Worm (Caenorhabditis elegans) whole organism, young adult: Measurements from ENCODE around the gene Y62H9A.2.

ENCODE experiments used
- F22D6.2 ChIP-seq: sonication (generic microtip); optimal IDR thresholded peaks from 2 replicates; lab custom pipeline; 2016; ENCODE audit warnings: mild to moderate bottlenecking, missing genetic modification characterization, missing compliant biosample characterization
- F52B5.7 ChIP-seq: sonication (generic microtip); optimal IDR thresholded peaks from 2 replicates; lab custom pipeline; 2016; ENCODE audit warnings: mild to moderate bottlenecking, missing genetic modification characterization, missing compliant biosample characterization
- K11D2.4 ChIP-seq: fragments of 200-800 bp; sonication (Bioruptor generic); IDR thresholded peaks from 2 replicates; pipeline ENCODE4 v1.3.6; 2022; ENCODE audit warnings: missing genetic modification reagents, missing genetic modification characterization, missing compliant biosample characterization
- T07F8.4 ChIP-seq: sonication (generic microtip); optimal IDR thresholded peaks from 2 replicates; lab custom pipeline; 2016; ENCODE audit warnings: mild to moderate bottlenecking, missing genetic modification characterization, moderate library complexity, missing compliant biosample characterization
- Y53F4B.3 ChIP-seq: fragments of 200-800 bp; sonication (Bioruptor generic); IDR thresholded peaks from 2 replicates; pipeline ENCODE4 v1.3.6; 2022; ENCODE audit warnings: missing genetic modification reagents, missing genetic modification characterization, missing compliant biosample characterization
- Y56A3A.18 ChIP-seq: fragments of 200-800 bp; sonication (Bioruptor generic); IDR thresholded peaks from 2 replicates; pipeline ENCODE4 v1.3.6; 2022; ENCODE audit warnings: missing genetic modification reagents, missing genetic modification characterization, missing compliant biosample characterization
- Y67H2A.10 ChIP-seq: fragments of 200-800 bp; sonication (Bioruptor generic); conservative IDR thresholded peaks from 2 replicates; pipeline ENCODE4 v1.3.6; 2022; ENCODE audit warnings: missing genetic modification reagents, missing genetic modification characterization, missing compliant biosample characterization
- Y79H2A.3 ChIP-seq: fragments of 200-800 bp; sonication (Bioruptor generic); conservative IDR thresholded peaks from 2 replicates; pipeline ENCODE4 v1.3.6; 2022; ENCODE audit warnings: missing genetic modification reagents, missing genetic modification characterization, missing compliant biosample characterization
- aptf-3 ChIP-seq: fragments of 200-800 bp; sonication (Bioruptor generic); IDR thresholded peaks from 2 replicates; pipeline ENCODE4 v1.3.6; 2022; ENCODE audit warnings: missing genetic modification characterization, missing compliant biosample characterization
- attf-3 ChIP-seq: fragments of 200-800 bp; sonication (Bioruptor generic); conservative IDR thresholded peaks from 2 replicates; pipeline ENCODE4 v1.3.6; 2022; ENCODE audit warnings: missing genetic modification reagents, missing genetic modification characterization, missing compliant biosample characterization
- attf-5 ChIP-seq: fragments of 200-800 bp; sonication (Bioruptor generic); optimal IDR thresholded peaks from 2 replicates; lab custom pipeline; 2018; ENCODE audit warnings: mild to moderate bottlenecking, missing genetic modification characterization, missing compliant biosample characterization
- attf-6 ChIP-seq: fragments of 200-800 bp; sonication (Bioruptor generic); IDR thresholded peaks from 2 replicates; pipeline ENCODE4 v1.3.6; 2022; ENCODE audit warnings: missing genetic modification reagents, missing genetic modification characterization, missing compliant biosample characterization
- bed-1 ChIP-seq: fragments of 200-800 bp; sonication (Bioruptor generic); IDR thresholded peaks from 2 replicates; pipeline ENCODE4 v1.3.6; 2022; ENCODE audit warnings: missing genetic modification reagents, missing genetic modification characterization, missing compliant biosample characterization
- ceh-58 ChIP-seq: fragments of 200-800 bp; sonication (Bioruptor generic); IDR thresholded peaks from 2 replicates; pipeline ENCODE4 v1.3.6; 2022; ENCODE audit warnings: missing genetic modification characterization, missing compliant biosample characterization
- ceh-91 ChIP-seq: fragments of 200-800 bp; sonication (Bioruptor generic); IDR thresholded peaks from 2 replicates; pipeline ENCODE4 v1.3.6; 2022; ENCODE audit warnings: missing genetic modification reagents, missing genetic modification characterization, missing compliant biosample characterization
- dpff-1 ChIP-seq: sonication (generic microtip); optimal IDR thresholded peaks from 2 replicates; lab custom pipeline; 2017; ENCODE audit warnings: mild to moderate bottlenecking, missing genetic modification characterization, missing compliant biosample characterization
- efl-1 ChIP-seq: fragments of 150-350 bp; optimal IDR thresholded peaks from 2 replicates; lab custom pipeline; 2014; ENCODE audit warnings: missing biosample characterization, missing genetic modification reagents, missing genetic modification characterization
- hlh-26 ChIP-seq: fragments of 200-800 bp; sonication (Bioruptor generic); conservative IDR thresholded peaks from 2 replicates; pipeline ENCODE4 v1.3.6; 2022; ENCODE audit warnings: missing genetic modification reagents, missing genetic modification characterization, missing compliant biosample characterization
- hmg-1.2 ChIP-seq: fragments of 200-800 bp; sonication (Bioruptor generic); IDR thresholded peaks from 2 replicates; pipeline ENCODE4 v1.3.6; 2022; ENCODE audit warnings: missing genetic modification reagents, missing genetic modification characterization, missing compliant biosample characterization
- hmg-20 ChIP-seq: fragments of 200-800 bp; sonication (Bioruptor generic); IDR thresholded peaks from 2 replicates; pipeline ENCODE4 v1.3.6; 2022; ENCODE audit warnings: missing genetic modification reagents, missing genetic modification characterization, missing compliant biosample characterization
- hrde-1 ChIP-seq: sonication (generic microtip); optimal IDR thresholded peaks from 2 replicates; lab custom pipeline; 2016; ENCODE audit warnings: missing genetic modification characterization, mild to moderate bottlenecking, missing compliant biosample characterization, moderate library complexity, missing genotype, missing genetic modification reagents, borderline replicate concordance
- lin-40 ChIP-seq: sonication (generic microtip); optimal IDR thresholded peaks from 2 replicates; lab custom pipeline; 2016; ENCODE audit warnings: missing genetic modification characterization, mild to moderate bottlenecking, missing compliant biosample characterization, missing genotype, missing genetic modification reagents
- lsy-27 ChIP-seq: sonication (generic microtip); optimal IDR thresholded peaks from 2 replicates; lab custom pipeline; 2017; ENCODE audit warnings: missing genetic modification characterization, mild to moderate bottlenecking, missing compliant biosample characterization, antibody characterized with exemption, missing genotype, borderline replicate concordance; ENCODE audit not compliant: insufficient read depth
- madf-3 ChIP-seq: fragments of 200-800 bp; sonication (Bioruptor generic); IDR thresholded peaks from 2 replicates; pipeline ENCODE4 v1.3.6; 2022; ENCODE audit warnings: missing genetic modification reagents, missing genetic modification characterization, missing compliant biosample characterization
- mel-28 ChIP-seq: sonication (generic microtip); optimal IDR thresholded peaks from 2 replicates; lab custom pipeline; 2016; ENCODE audit warnings: borderline replicate concordance, mild to moderate bottlenecking, missing genetic modification characterization, missing compliant biosample characterization
- nfyb-1 ChIP-seq: fragments of 200-800 bp; sonication (Bioruptor generic); IDR thresholded peaks from 2 replicates; pipeline ENCODE4 v1.3.6; 2022; ENCODE audit warnings: missing genetic modification reagents, missing genetic modification characterization, missing compliant biosample characterization
- nhr-120 ChIP-seq: fragments of 200-800 bp; sonication (Bioruptor generic); IDR thresholded peaks from 2 replicates; pipeline ENCODE4 v1.3.6; 2022; ENCODE audit warnings: missing genetic modification characterization, missing compliant biosample characterization
- nhr-80 ChIP-seq: sonication (generic microtip); optimal IDR thresholded peaks from 2 replicates; lab custom pipeline; 2016; ENCODE audit warnings: missing genetic modification characterization, missing compliant biosample characterization
- nhr-90 ChIP-seq: sonication (generic microtip); optimal IDR thresholded peaks from 2 replicates; lab custom pipeline; 2016; ENCODE audit warnings: missing genotype, mild to moderate bottlenecking, missing genetic modification characterization, missing compliant biosample characterization
- snpc-1.3 ChIP-seq: sonication (generic microtip); optimal IDR thresholded peaks from 2 replicates; lab custom pipeline; 2017; ENCODE audit warnings: missing genetic modification characterization, mild to moderate bottlenecking, missing compliant biosample characterization, antibody characterized with exemption, moderate library complexity, missing genotype, missing genetic modification reagents; ENCODE audit not compliant: insufficient read depth
- snpc-3.4 ChIP-seq: sonication (generic microtip); optimal IDR thresholded peaks from 2 replicates; lab custom pipeline; 2017; ENCODE audit warnings: missing genetic modification characterization, mild to moderate bottlenecking, missing compliant biosample characterization, antibody characterized with exemption, moderate library complexity, missing genotype, missing genetic modification reagents
- tbx-9 ChIP-seq: sonication (generic microtip); optimal IDR thresholded peaks from 2 replicates; lab custom pipeline; 2016; ENCODE audit warnings: borderline replicate concordance, missing genetic modification characterization, inconsistent platforms, missing compliant biosample characterization
- tlf-1 ChIP-seq: fragments of 200-800 bp; sonication (Bioruptor generic); optimal IDR thresholded peaks from 2 replicates; lab custom pipeline; 2018; ENCODE audit warnings: mild to moderate bottlenecking, missing genetic modification characterization, missing compliant biosample characterization
- xnd-1 ChIP-seq: sonication (generic microtip); optimal IDR thresholded peaks from 2 replicates; lab custom pipeline; 2016; ENCODE audit warnings: missing genotype, missing genetic modification reagents, missing genetic modification characterization, missing compliant biosample characterization
- ztf-28 ChIP-seq: fragments of 200-800 bp; sonication (Bioruptor generic); IDR thresholded peaks from 2 replicates; pipeline ENCODE4 v1.3.6; 2022; ENCODE audit warnings: missing genetic modification reagents, missing genetic modification characterization, missing compliant biosample characterization

The Y62H9A.2 gene

DNA sequence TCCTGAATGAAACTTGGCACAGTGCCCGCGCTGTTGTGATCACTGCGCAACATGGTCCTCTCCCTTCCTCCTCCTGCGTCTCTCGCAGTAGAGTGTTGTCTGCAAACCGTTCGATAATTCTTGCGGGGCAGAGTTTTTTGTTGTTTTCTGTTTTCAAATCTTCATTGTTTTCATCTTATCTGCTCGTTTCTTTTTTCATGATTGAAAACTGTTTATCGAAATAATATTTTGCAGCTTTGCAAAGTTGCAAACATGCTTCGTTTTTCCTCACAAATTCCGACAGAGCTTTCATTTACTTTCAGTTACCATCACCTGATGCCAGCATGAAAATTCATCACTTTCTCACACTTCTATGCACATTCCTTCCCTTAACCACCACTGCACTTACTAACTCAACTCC is 20.8 kb downstream of the Y62H9A.2 start, which contains the start of gene mes-1:
Gene mes-1, plus strand, starts transcription at position 301 of the 400 bp plus-strand sequence.
- TF ChIP-seq efl-1 (GFP tag; lab: Kevin White, UChicago) (no peak), lin-40 (tag; lab: Kevin White, UChicago) (no peak)

DNA sequence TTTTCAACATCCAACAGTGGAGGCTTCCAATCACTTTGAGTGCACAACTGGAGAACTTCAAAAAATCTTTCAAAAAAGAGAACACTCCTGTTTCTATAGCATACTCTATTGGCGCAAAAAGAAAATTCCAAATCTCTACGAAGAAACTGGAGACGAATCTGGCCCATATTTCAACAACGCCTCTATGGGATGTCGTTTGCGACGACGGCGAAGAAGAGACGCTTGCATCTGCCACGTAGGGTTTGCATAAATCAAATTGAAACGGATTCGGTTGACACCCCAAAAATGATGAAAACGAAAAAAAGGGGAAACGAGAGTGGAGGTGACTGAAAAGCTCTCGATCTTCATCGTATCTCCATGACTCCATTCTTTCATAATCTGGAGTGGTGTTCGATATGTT is 21.8 kb downstream of the Y62H9A.2 start:
- no peak for TF ChIP-seq tbx-9 (tag; lab: Kevin White, UChicago)
- no peak for TF ChIP-seq Y79H2A.3 (GFP tag; lab: Robert Waterston, UW)
- no peak for TF ChIP-seq hrde-1 (tag; lab: Kevin White, UChicago)
- TF ChIP-seq ztf-28 (GFP tag; lab: Robert Waterston, UW), result no peak
- no peak for TF ChIP-seq ceh-91 (GFP tag; lab: Robert Waterston, UW)
- no peak for TF ChIP-seq F52B5.7 (tag; lab: Kevin White, UChicago)
- TF ChIP-seq aptf-3, result no peak
- no peak for TF ChIP-seq nhr-90 (tag; lab: Kevin White, UChicago)
- TF ChIP-seq, all 124 proteins: peak for 0

DNA sequence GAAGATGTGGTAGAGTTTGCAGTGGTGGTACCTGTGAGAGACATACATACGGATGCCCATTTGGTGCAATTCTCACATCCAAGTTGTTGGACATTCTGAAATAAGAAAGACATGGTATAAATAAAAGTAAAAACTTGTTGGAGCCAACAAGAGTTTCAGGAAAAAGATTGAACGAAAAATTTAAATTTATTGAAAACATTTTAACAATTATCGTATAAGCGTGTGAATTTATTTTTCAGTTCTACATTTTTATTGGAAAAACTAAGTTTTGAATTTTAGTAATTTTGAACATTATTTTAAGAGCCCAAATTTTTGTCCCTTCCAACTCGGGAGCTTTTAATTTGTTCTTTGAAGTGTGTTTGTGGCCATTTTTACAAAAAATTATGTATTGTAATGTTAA is 23.1 kb downstream of the Y62H9A.2 start, which contains the start of gene F54F7.8:
Gene F54F7.8, minus strand, starts transcription at position 101 of the 400 bp plus-strand sequence.
- TF ChIP-seq attf-6 (GFP tag; lab: Robert Waterston, UW), result no peak
- no peak for TF ChIP-seq attf-3 (GFP tag; lab: Robert Waterston, UW)
- TF ChIP-seq madf-3 (GFP tag; lab: Robert Waterston, UW), result no peak
- no peak for TF ChIP-seq snpc-1.3
- no peak for TF ChIP-seq hmg-20 (GFP tag; lab: Robert Waterston, UW)
- no peak for TF ChIP-seq hlh-26 (GFP tag; lab: Robert Waterston, UW)

DNA sequence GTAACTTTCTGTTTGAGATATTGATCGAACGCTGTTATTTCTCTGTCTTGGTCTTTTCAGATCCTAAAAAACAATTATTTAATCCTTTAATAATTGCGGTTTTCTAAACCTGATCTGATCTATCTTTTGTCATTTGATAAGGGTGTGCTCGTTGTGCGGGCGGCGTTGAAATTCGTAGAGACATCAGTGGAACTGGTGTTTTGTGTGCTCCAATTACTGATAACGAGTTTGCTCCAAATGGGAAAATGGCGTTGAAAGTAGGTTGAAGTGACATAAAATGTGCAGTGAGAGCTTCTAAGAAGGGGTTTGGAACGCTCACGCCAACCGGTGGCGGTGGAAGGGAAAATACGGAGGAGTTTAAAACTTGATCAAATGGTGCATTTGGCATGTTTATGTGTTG is 23.6 kb downstream of the Y62H9A.2 start:
- TF ChIP-seq nhr-80 (tag; lab: Kevin White, UChicago), result peak; percentile 58
- no peak for TF ChIP-seq hrde-1 (tag; lab: Kevin White, UChicago)
- TF ChIP-seq nhr-120, result no peak

DNA sequence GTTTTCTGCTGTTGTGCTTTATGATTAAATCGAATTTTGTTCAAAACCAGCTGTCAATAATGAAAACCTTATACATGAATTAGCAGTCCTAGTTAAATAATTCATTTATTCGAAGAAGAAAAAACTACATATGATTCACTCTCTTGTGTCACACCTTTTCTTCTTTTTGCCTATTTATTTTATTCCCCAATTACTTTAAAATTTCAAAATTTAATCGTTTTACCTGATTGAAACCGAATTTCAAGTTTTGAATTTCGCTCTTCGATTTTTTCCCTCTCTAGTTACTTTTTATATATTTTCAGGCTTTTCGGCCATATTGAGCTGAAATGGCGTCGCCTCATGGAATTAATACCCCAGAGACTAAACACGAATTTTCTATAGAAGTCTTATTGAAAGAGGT is 25.5 kb downstream of the Y62H9A.2 start, which contains the start of gene xtr-1:
Gene xtr-1, plus strand, starts transcription at position 301 of the 400 bp plus-strand sequence.
- TF ChIP-seq snpc-3.4 (no peak), xnd-1 (no peak), T07F8.4 (tag; lab: Kevin White, UChicago) (no peak), aptf-3 (no peak), Y67H2A.10 (GFP tag; lab: Robert Waterston, UW) (no peak)

DNA sequence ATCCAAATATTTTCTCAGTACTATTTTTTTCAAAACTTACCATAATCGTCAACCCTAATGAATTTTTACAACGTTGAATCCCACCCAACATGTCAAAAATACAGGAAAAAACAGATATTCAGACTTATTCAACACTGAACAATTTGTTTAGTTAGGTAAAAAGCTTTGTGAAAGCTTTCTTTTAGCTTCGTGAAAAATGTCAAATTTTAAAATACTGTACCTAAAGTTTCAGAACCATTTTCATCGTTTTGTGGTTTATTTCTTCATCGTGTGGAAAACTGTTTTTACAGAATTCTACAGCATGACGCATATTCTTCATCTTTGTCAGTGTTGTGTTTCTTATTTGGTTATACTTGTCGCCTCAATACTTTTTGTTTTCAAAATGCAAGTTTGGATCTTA is 27.4 kb downstream of the Y62H9A.2 start, which contains the start of gene F54F7.14:
Gene F54F7.14, plus strand, starts transcription at position 301 of the 400 bp plus-strand sequence.
- no peak for TF ChIP-seq tlf-1 (GFP tag; lab: Kevin White, UChicago)
- TF ChIP-seq ceh-58 (GFP tag; lab: Robert Waterston, UW), result no peak
- no peak for TF ChIP-seq Y53F4B.3 (GFP tag; lab: Robert Waterston, UW)
- TF ChIP-seq F22D6.2 (tag; lab: Kevin White, UChicago), result no peak
- TF ChIP-seq dpff-1, result no peak
- TF ChIP-seq K11D2.4 (GFP tag; lab: Robert Waterston, UW), result no peak
- no peak for TF ChIP-seq xnd-1
- no peak for TF ChIP-seq attf-5 (GFP tag; lab: Kevin White, UChicago)
- TF ChIP-seq Y56A3A.18, result no peak
- no peak for TF ChIP-seq lsy-27 (tag; lab: Kevin White, UChicago)
- TF ChIP-seq hmg-1.2, result no peak
- TF ChIP-seq madf-3 (GFP tag; lab: Robert Waterston, UW), result no peak
- TF ChIP-seq mel-28 (tag; lab: Kevin White, UChicago), result no peak
- TF ChIP-seq nfyb-1 (GFP tag; lab: Robert Waterston, UW), result no peak
- no peak for TF ChIP-seq bed-1 (GFP tag; lab: Robert Waterston, UW)
